Worm (Caenorhabditis elegans) whole organism, L2 larva: ENCODE data around the gene T03E6.9.

Source experiments
- ceh-82 ChIP-seq: fragments of 150-350 bp; optimal IDR thresholded peaks from 2 replicates; lab custom pipeline; 2014; ENCODE audit warnings: missing biosample characterization, missing genetic modification characterization
- elt-3 ChIP-seq: sonication (generic microtip); optimal IDR thresholded peaks from 2 replicates; lab custom pipeline; 2017; ENCODE audit warnings: missing biosample characterization, missing genetic modification characterization
- fos-1 ChIP-seq: fragments of 150-350 bp; optimal IDR thresholded peaks from 2 replicates; lab custom pipeline; 2014; ENCODE audit warnings: missing biosample characterization, missing genetic modification characterization
- mdl-1 ChIP-seq, 2 experiments: fragments of 150-350 bp in 1 of 2; sonication (generic microtip) in 1 of 2; optimal IDR thresholded peaks; 2 replicates each; lab custom pipeline; 2017; ENCODE audit warnings: missing biosample characterization in 2 of 2, missing genetic modification characterization in 2 of 2
- nhr-12 ChIP-seq: fragments of 150-350 bp; optimal IDR thresholded peaks from 2 replicates; lab custom pipeline; 2014; ENCODE audit warnings: missing biosample characterization, missing genetic modification characterization
- nhr-237 ChIP-seq: fragments of 150-350 bp; optimal IDR thresholded peaks from 2 replicates; lab custom pipeline; 2014; ENCODE audit warnings: missing biosample characterization, missing genetic modification characterization
- nhr-77 ChIP-seq: fragments of 150-350 bp; optimal IDR thresholded peaks from 2 replicates; lab custom pipeline; 2014; ENCODE audit warnings: missing biosample characterization, missing genetic modification characterization
- snpc-4 ChIP-seq: fragments of 150-350 bp; optimal IDR thresholded peaks from 2 replicates; lab custom pipeline; 2014; ENCODE audit warnings: missing biosample characterization, missing genetic modification characterization

- TF ChIP-seq nhr-12 (tag; lab: Kevin White, UChicago) = no peak
- TF ChIP-seq fos-1 (tag; lab: Kevin White, UChicago) = no peak
- TF ChIP-seq elt-3 = no peak
- TF ChIP-seq nhr-237 = no peak
- TF ChIP-seq nhr-77 (tag; lab: Kevin White, UChicago) = no peak
- TF ChIP-seq mdl-1 (tag; optimal IDR thresholded peaks at IDR 0.05; lab: Kevin White, UChicago) = no peak
- TF ChIP-seq ceh-82 (tag; lab: Kevin White, UChicago) = no peak
- TF ChIP-seq snpc-4 (tag; lab: Kevin White, UChicago) = no peak
Observed at ce11 chrV:16617462-16617861, 16.9 kb upstream of the T03E6.9 start, which contains the start of gene Y70C5A.4.
